Worm (Caenorhabditis elegans) whole organism, L1 larva: ENCODE data around the gene kel-3.

ENCODE experiments used
- C34B4.2 ChIP-seq: sonication (generic microtip); optimal IDR thresholded peaks from 2 replicates; lab custom pipeline; 2017; ENCODE audit warnings: mild to moderate bottlenecking, missing genetic modification characterization, missing compliant biosample characterization
- F16B12.6 ChIP-seq: fragments of 150-350 bp; optimal IDR thresholded peaks from 2 replicates; lab custom pipeline; 2014; ENCODE audit warnings: missing biosample characterization, missing genetic modification characterization
- ceh-90 ChIP-seq: sonication (generic microtip); optimal IDR thresholded peaks from 2 replicates; lab custom pipeline; 2016; ENCODE audit warnings: missing genetic modification characterization, missing compliant biosample characterization
- efl-1 ChIP-seq, 4 experiments: fragments of 150-350 bp; optimal IDR thresholded peaks in 3 of 4; peaks in 1 of 4; 1 replicate in 1 of 4; 2 replicates in 3 of 4; lab custom pipeline; 2014; ENCODE audit warnings: missing biosample characterization in 2 of 4, missing genetic modification characterization in 2 of 4, missing genetic modification reagents in 2 of 4
- fkh-4 ChIP-seq: sonication (generic microtip); optimal IDR thresholded peaks from 2 replicates; lab custom pipeline; 2016; ENCODE audit warnings: missing compliant biosample characterization, missing genetic modification characterization, borderline replicate concordance
- lin-13 ChIP-seq: fragments of 150-350 bp; optimal IDR thresholded peaks from 2 replicates; lab custom pipeline; 2014; ENCODE audit warnings: missing biosample characterization, missing genetic modification reagents, missing genetic modification characterization
- lin-14 ChIP-seq: fragments of 200-800 bp; sonication (Bioruptor generic); optimal IDR thresholded peaks from 2 replicates; lab custom pipeline; 2018; ENCODE audit warnings: mild to moderate bottlenecking, missing genetic modification characterization, moderate library complexity, missing compliant biosample characterization
- lsy-2 ChIP-seq, 2 experiments: fragments of 150-350 bp; optimal IDR thresholded peaks; 2 replicates each; lab custom pipeline; 2014; ENCODE audit warnings: missing biosample characterization in 2 of 2, missing genetic modification characterization in 2 of 2
- mab-9 ChIP-seq: fragments of 200-800 bp; sonication (Bioruptor generic); IDR thresholded peaks from 2 replicates; pipeline ENCODE4 v1.3.6; 2022; ENCODE audit warnings: missing genetic modification reagents, missing genetic modification characterization, missing compliant biosample characterization
- pag-3 ChIP-seq: sonication (generic microtip); optimal IDR thresholded peaks from 2 replicates; lab custom pipeline; 2017; ENCODE audit warnings: missing genetic modification characterization, mild to moderate bottlenecking, missing compliant biosample characterization, antibody characterized with exemption, borderline replicate concordance; ENCODE audit not compliant: insufficient read depth
- pqm-1 ChIP-seq: sonication (generic microtip); optimal IDR thresholded peaks from 3 replicates; lab custom pipeline; 2017; ENCODE audit warnings: missing biosample characterization, missing genetic modification characterization
- snu-23 ChIP-seq: sonication (generic microtip); optimal IDR thresholded peaks from 2 replicates; lab custom pipeline; 2016; ENCODE audit warnings: missing genetic modification characterization, missing compliant biosample characterization
- swsn-7 ChIP-seq: sonication (generic microtip); optimal IDR thresholded peaks from 2 replicates; lab custom pipeline; 2016; ENCODE audit warnings: missing genetic modification characterization, missing compliant biosample characterization
- tbx-2 ChIP-seq: sonication (generic microtip); optimal IDR thresholded peaks from 2 replicates; lab custom pipeline; 2016; ENCODE audit warnings: missing genetic modification characterization, missing compliant biosample characterization
- tlp-1 ChIP-seq: fragments of 150-350 bp; optimal IDR thresholded peaks from 2 replicates; lab custom pipeline; 2014; ENCODE audit warnings: missing biosample characterization, missing genetic modification characterization
- unc-30 ChIP-seq: sonication (generic microtip); optimal IDR thresholded peaks from 2 replicates; lab custom pipeline; 2017; ENCODE audit warnings: missing biosample characterization, missing genetic modification characterization
- unc-62 ChIP-seq: fragments of 150-350 bp; optimal IDR thresholded peaks from 2 replicates; lab custom pipeline; 2014; ENCODE audit warnings: missing biosample characterization, missing genetic modification reagents, missing genetic modification characterization
- ztf-11 ChIP-seq, 2 experiments: sonication (generic microtip); optimal IDR thresholded peaks; 2 replicates each; lab custom pipeline; 2016 to 2017; ENCODE audit warnings: missing genetic modification characterization in 2 of 2, missing biosample characterization in 1 of 2, missing compliant biosample characterization in 1 of 2

The kel-3 gene

ce11 chrIII:13505718-13506117, 41.1 kb downstream of the kel-3 start, which contains the start of gene T28A8.3:
Gene T28A8.3 (plus strand): TSS chrIII:13506018.
- no peak for TF ChIP-seq lin-13
- TF ChIP-seq snu-23 (GFP tag; lab: Kevin White, UChicago) = no peak
- TF ChIP-seq swsn-7 (tag; lab: Kevin White, UChicago) = no peak
- TF ChIP-seq lin-14 (GFP tag; lab: Kevin White, UChicago) = no peak
- TF ChIP-seq ztf-11 (tag; optimal IDR thresholded peaks at IDR 0.05; lab: Kevin White, UChicago) = no peak
- TF ChIP-seq, all 84 proteins: peak for 0

ce11 chrIII:13510753-13511152, 46.1 kb downstream of the kel-3 start:
- no peak for TF ChIP-seq F16B12.6
- TF ChIP-seq pqm-1 = no peak
- TF ChIP-seq ceh-90 (tag; lab: Kevin White, UChicago) = no peak
- no peak for TF ChIP-seq tbx-2 (tag; lab: Kevin White, UChicago)
- no peak for TF ChIP-seq tlp-1 (tag; lab: Kevin White, UChicago)
- no peak for TF ChIP-seq pag-3 (tag; lab: Kevin White, UChicago)
- TF ChIP-seq lin-14 (GFP tag; lab: Kevin White, UChicago) = no peak
- TF ChIP-seq lsy-2 (tag; optimal IDR thresholded peaks at IDR 0.05; lab: Kevin White, UChicago) = no peak
- no peak for TF ChIP-seq C34B4.2 (tag; lab: Kevin White, UChicago)
- TF ChIP-seq, all 84 proteins: peak for 0

- TF ChIP-seq mab-9 (no peak), efl-1 (optimal IDR thresholded peaks at IDR 0.05; lab: Kevin White, UChicago) (no peak), efl-1 (GFP tag; optimal IDR thresholded peaks at IDR 0.05 in 1 of 2; lab: Kevin White, UChicago) (peak in 1 of 2 experiments; percentile 33)
Observed at ce11 chrIII:13514470-13514869, 49.9 kb downstream of the kel-3 start, which contains the start of gene mlh-1. Gene mlh-1 (minus strand): TSS chrIII:13514570.

ce11 chrIII:13518437-13518836, 53.8 kb downstream of the kel-3 start:
- TF ChIP-seq efl-1 (optimal IDR thresholded peaks at IDR 0.05; lab: Kevin White, UChicago) (no peak), efl-1 (GFP tag; optimal IDR thresholded peaks at IDR 0.05 in 1 of 2; lab: Kevin White, UChicago) (peak in 1 of 2 experiments; percentile 85), unc-62 (no peak), unc-30 (tag; lab: Kevin White, UChicago) (no peak), fkh-4 (tag; lab: Kevin White, UChicago) (no peak)
